Worm (Caenorhabditis elegans): Measurements from ENCODE around the gene F09C8.2.

F09C8.2 gene

ce11 chrX:16144584-16144983 is 2.2 kb downstream of the F09C8.2 start:
- TF ChIP-seq ceh-34 (tag; optimal IDR thresholded peaks at IDR 0.05) (no peak), unc-55 (GFP tag; optimal IDR thresholded peaks at IDR 0.05) (no peak), fax-1 (tag; optimal IDR thresholded peaks at IDR 0.05) (no peak), tbx-2 (tag; optimal IDR thresholded peaks at IDR 0.05) (no peak), pros-1 (tag; optimal IDR thresholded peaks at IDR 0.05) (no peak), hlh-15 (tag; optimal IDR thresholded peaks at IDR 0.05) (no peak), dve-1 (tag; optimal IDR thresholded peaks at IDR 0.05) (no peak), hlh-6 (tag; optimal IDR thresholded peaks at IDR 0.05) (no peak), mec-3 (tag; optimal IDR thresholded peaks at IDR 0.05; ENCODE audit: borderline replicate concordance) (no peak), elt-2 (tag; optimal IDR thresholded peaks at IDR 0.05) (no peak), hlh-13 (GFP tag; optimal IDR thresholded peaks at IDR 0.05) (no peak), ceh-31 (tag; optimal IDR thresholded peaks at IDR 0.05) (no peak), pag-3 (tag; optimal IDR thresholded peaks at IDR 0.05; ENCODE audit: borderline replicate concordance) (no peak), pha-2 (tag; optimal IDR thresholded peaks at IDR 0.05) (no peak), K02D7.2 (tag; optimal IDR thresholded peaks at IDR 0.05) (no peak), sdc-2 (tag; optimal IDR thresholded peaks at IDR 0.05) (no peak), C08G9.2 (tag; optimal IDR thresholded peaks at IDR 0.05) (no peak)

ce11 chrX:16143853-16144252 is 3.0 kb downstream of the F09C8.2 start:
- no peak for TF ChIP-seq elt-4 (tag; optimal IDR thresholded peaks at IDR 0.05)
- TF ChIP-seq ceh-34 (tag; optimal IDR thresholded peaks at IDR 0.05), result no peak
- TF ChIP-seq nhr-11 (tag; optimal IDR thresholded peaks at IDR 0.05), result no peak
- peak; percentile 61 for TF ChIP-seq ceh-48 (tag; optimal IDR thresholded peaks at IDR 0.05)
- TF ChIP-seq hlh-30 (tag; optimal IDR thresholded peaks at IDR 0.05; ENCODE audit: insufficient read depth), result no peak
- TF ChIP-seq ref-2 (tag; optimal IDR thresholded peaks at IDR 0.05), result no peak
- TF ChIP-seq fkh-10 (GFP tag; optimal IDR thresholded peaks at IDR 0.05), result no peak
- no peak for TF ChIP-seq unc-55 (GFP tag; optimal IDR thresholded peaks at IDR 0.05)
- TF ChIP-seq ceh-45 (GFP tag; IDR thresholded peaks at IDR 0.05), result no peak
- TF ChIP-seq ceh-31 (tag; optimal IDR thresholded peaks at IDR 0.05), result no peak
- no peak for TF ChIP-seq ceh-6 (GFP tag; optimal IDR thresholded peaks at IDR 0.05)
- peak; percentile 14 for TF ChIP-seq nfya-1 (tag; optimal IDR thresholded peaks at IDR 0.05)
- no peak for TF ChIP-seq ahr-1 (tag; optimal IDR thresholded peaks at IDR 0.05)
- TF ChIP-seq ceh-22 (tag; optimal IDR thresholded peaks at IDR 0.05), result no peak
- no peak for TF ChIP-seq dmd-4 (tag; optimal IDR thresholded peaks at IDR 0.05; ENCODE audit: borderline replicate concordance)
- TF ChIP-seq sox-2 (GFP tag; IDR thresholded peaks at IDR 0.05), result 0 out of 2 replicates have a peak, but pooled peaks have one; percentile 2
- TF ChIP-seq hlh-13 (GFP tag; optimal IDR thresholded peaks at IDR 0.05), result no peak

ce11 chrX:16140822-16141221 is 6.0 kb downstream of the F09C8.2 start:
- TF ChIP-seq ceh-34 (tag; optimal IDR thresholded peaks at IDR 0.05), result no peak
- no peak for TF ChIP-seq dmd-4 (tag; optimal IDR thresholded peaks at IDR 0.05; ENCODE audit: borderline replicate concordance)

ce11 chrX:16133815-16134214 is 13.0 kb downstream of the F09C8.2 start:
- TF ChIP-seq hlh-8 (tag; optimal IDR thresholded peaks at IDR 0.05) (no peak), elt-2 (tag; optimal IDR thresholded peaks at IDR 0.05) (no peak), pag-3 (tag; optimal IDR thresholded peaks at IDR 0.05; ENCODE audit: borderline replicate concordance) (no peak), sdc-2 (tag; optimal IDR thresholded peaks at IDR 0.05) (peak; percentile 57), ceh-31 (tag; optimal IDR thresholded peaks at IDR 0.05) (peak; percentile 27), ceh-6 (GFP tag; optimal IDR thresholded peaks at IDR 0.05) (no peak), tbx-2 (tag; optimal IDR thresholded peaks at IDR 0.05) (peak; percentile 16), nfya-1 (tag; optimal IDR thresholded peaks at IDR 0.05) (peak; percentile 10)

ce11 chrX:16131044-16131443 is 15.8 kb downstream of the F09C8.2 start:
- no peak for TF ChIP-seq pha-2 (tag; optimal IDR thresholded peaks at IDR 0.05)
- no peak for TF ChIP-seq ceh-6 (GFP tag; optimal IDR thresholded peaks at IDR 0.05)
- TF ChIP-seq dve-1 (tag; optimal IDR thresholded peaks at IDR 0.05), result no peak
- no peak for TF ChIP-seq sox-2 (GFP tag; IDR thresholded peaks at IDR 0.05)
- peak; percentile 64 for TF ChIP-seq ceh-18 (tag; optimal IDR thresholded peaks at IDR 0.05)
- TF ChIP-seq npax-4 (tag; optimal IDR thresholded peaks at IDR 0.05), result no peak
- peak; percentile 70 for TF ChIP-seq hlh-30 (tag; optimal IDR thresholded peaks at IDR 0.05; ENCODE audit: insufficient read depth)
- no peak for TF ChIP-seq nhr-232 (tag; optimal IDR thresholded peaks at IDR 0.05)
- TF ChIP-seq ceh-34 (tag; optimal IDR thresholded peaks at IDR 0.05), result no peak
- no peak for TF ChIP-seq fkh-6 (tag; optimal IDR thresholded peaks at IDR 0.05)
- TF ChIP-seq ttx-3 (tag; optimal IDR thresholded peaks at IDR 0.05), result no peak
- TF ChIP-seq hlh-13 (GFP tag; optimal IDR thresholded peaks at IDR 0.05), result no peak
- no peak for TF ChIP-seq ets-4 (tag; optimal IDR thresholded peaks at IDR 0.05)
- TF ChIP-seq elt-2 (tag; optimal IDR thresholded peaks at IDR 0.05), result no peak
- no peak for TF ChIP-seq unc-3 (GFP tag; conservative IDR thresholded peaks at IDR 0.05)
- TF ChIP-seq unc-3 (tag; optimal IDR thresholded peaks at IDR 0.05), result no peak
- no peak for TF ChIP-seq lin-11 (tag; optimal IDR thresholded peaks at IDR 0.05)
- TF ChIP-seq pros-1 (tag; optimal IDR thresholded peaks at IDR 0.05), result no peak
- TF ChIP-seq ceh-31 (tag; optimal IDR thresholded peaks at IDR 0.05), result no peak
- TF ChIP-seq tbx-2 (tag; optimal IDR thresholded peaks at IDR 0.05), result peak; percentile 48
- no peak for TF ChIP-seq C08G9.2 (tag; optimal IDR thresholded peaks at IDR 0.05)
- no peak for TF ChIP-seq sox-4 (tag; optimal IDR thresholded peaks at IDR 0.05)
- no peak for TF ChIP-seq madf-2 (tag; optimal IDR thresholded peaks at IDR 0.05)
- peak; percentile 24 for TF ChIP-seq nfya-1 (tag; optimal IDR thresholded peaks at IDR 0.05)
- TF ChIP-seq che-1 (tag; optimal IDR thresholded peaks at IDR 0.05), result no peak
